Fruit fly (Drosophila melanogaster): ENCODE results near the gene CG6321.

- TF ChIP-seq Hr83 (GFP tag; optimal IDR thresholded peaks at IDR 0.05; ENCODE audit: poor library complexity, severe bottlenecking), result no peak
- no peak for TF ChIP-seq woc (GFP tag; optimal IDR thresholded peaks at IDR 0.05)
- no peak for TF ChIP-seq ey (GFP tag; optimal IDR thresholded peaks at IDR 0.05)
- TF ChIP-seq pan (optimal IDR thresholded peaks at IDR 0.05), result no peak
Measured at dm6 chr3L:11053843-11054242, 7.2 kb downstream of the CG6321 start, which contains the start of gene CG7888.
